Fruit fly (Drosophila melanogaster) whole organism, embryonic: ENCODE measurements around the gene CG3566.

ENCODE experiments used
- Adf1 ChIP-seq: fragments of 200-800 bp; sonication (Bioruptor generic); IDR thresholded peaks from 2 replicates; pipeline ENCODE4 v1.3.6; 2022; ENCODE audit warnings: missing biosample characterization, missing genetic modification characterization
- Atf3 ChIP-seq: fragments of 200-800 bp; sonication (Bioruptor generic); optimal IDR thresholded peaks from 3 replicates; lab custom pipeline; 2016; ENCODE audit warnings: missing biosample characterization, missing genetic modification characterization
- Awh ChIP-seq: fragments of 200-800 bp; sonication (Bioruptor generic); IDR thresholded peaks from 2 replicates; pipeline ENCODE4, ENCODE4 v1.3.6; 2022; ENCODE audit warnings: missing biosample characterization, missing genetic modification characterization
- B-H1 ChIP-seq: fragments of 200-800 bp; sonication (Bioruptor generic); IDR thresholded peaks from 3 replicates; pipeline ENCODE4 v1.3.6; 2022; ENCODE audit warnings: missing biosample characterization, missing genetic modification characterization
- Bdp1 ChIP-seq: fragments of 200-800 bp; sonication (Bioruptor generic); optimal IDR thresholded peaks from 3 replicates; lab custom pipeline; 2016; ENCODE audit warnings: missing biosample characterization, missing genetic modification characterization
- C15 ChIP-seq: fragments of 200-800 bp; sonication (Bioruptor generic); IDR thresholded peaks from 3 replicates; pipeline ENCODE4 v1.3.6; 2022; ENCODE audit warnings: missing biosample characterization, missing genetic modification characterization
- CG13123 ChIP-seq: fragments of 200-800 bp; sonication (Bioruptor generic); optimal IDR thresholded peaks from 2 replicates; lab custom pipeline; 2016; ENCODE audit warnings: missing biosample characterization, missing genetic modification characterization
- CG14014 ChIP-seq: fragments of 200-800 bp; sonication (Bioruptor generic); IDR thresholded peaks from 2 replicates; pipeline ENCODE4 v1.3.6; 2022; ENCODE audit warnings: missing biosample characterization, missing genetic modification characterization
- CG15601 ChIP-seq: fragments of 200-800 bp; sonication (Bioruptor generic); optimal IDR thresholded peaks from 3 replicates; lab custom pipeline; 2019; ENCODE audit warnings: missing biosample characterization, mild to moderate bottlenecking, missing genetic modification characterization, moderate library complexity
- CG1647 ChIP-seq: fragments of 200-800 bp; sonication (Bioruptor generic); optimal IDR thresholded peaks from 3 replicates; lab custom pipeline; 2016; ENCODE audit warnings: missing biosample characterization, missing genetic modification characterization
- CG18262 ChIP-seq: fragments of 200-800 bp; optimal IDR thresholded peaks from 3 replicates; lab custom pipeline; 2019; ENCODE audit warnings: missing biosample characterization, mild to moderate bottlenecking, missing genetic modification characterization, moderate library complexity
- CG1832 ChIP-seq: fragments of 200-800 bp; sonication (Bioruptor generic); optimal IDR thresholded peaks from 2 replicates; lab custom pipeline; 2017; ENCODE audit warnings: missing biosample characterization, mild to moderate bottlenecking, missing genetic modification characterization, inconsistent platforms
- CG2199 ChIP-seq: fragments of 200-800 bp; sonication (Bioruptor generic); IDR thresholded peaks from 3 replicates; pipeline ENCODE4 v1.3.6; 2022; ENCODE audit warnings: missing biosample characterization, missing genetic modification characterization
- CG2678 ChIP-seq: fragments of 200-800 bp; sonication (Bioruptor generic); optimal IDR thresholded peaks from 3 replicates; lab custom pipeline; 2019; ENCODE audit warnings: missing biosample characterization, mild to moderate bottlenecking, missing genetic modification characterization, moderate library complexity
- CG4328 ChIP-seq: fragments of 200-800 bp; sonication (Bioruptor generic); optimal IDR thresholded peaks from 3 replicates; lab custom pipeline; 2017; ENCODE audit warnings: missing biosample characterization, missing genetic modification reagents, missing genetic modification characterization
- CG43689 ChIP-seq: fragments of 200-800 bp; sonication (Bioruptor generic); IDR thresholded peaks from 2 replicates; pipeline ENCODE4 v1.3.6; 2022; ENCODE audit warnings: missing biosample characterization, missing genetic modification characterization
- CG4730 ChIP-seq: fragments of 200-800 bp; sonication (Bioruptor generic); IDR thresholded peaks from 2 replicates; pipeline ENCODE4 v1.3.6; 2022; ENCODE audit warnings: missing biosample characterization, missing genetic modification characterization
- CG7372 ChIP-seq: fragments of 200-800 bp; sonication (Bioruptor generic); IDR thresholded peaks from 2 replicates; pipeline ENCODE4 v1.3.6; 2022; ENCODE audit warnings: missing biosample characterization, missing genetic modification characterization
- CG8281 ChIP-seq: fragments of 200-800 bp; sonication (Bioruptor generic); optimal IDR thresholded peaks from 2 replicates; lab custom pipeline; 2018; ENCODE audit warnings: missing biosample characterization, mild to moderate bottlenecking, missing genetic modification characterization, moderate library complexity
- CG8388 ChIP-seq: fragments of 200-800 bp; sonication (Bioruptor generic); optimal IDR thresholded peaks from 2 replicates; lab custom pipeline; 2019; ENCODE audit warnings: missing biosample characterization, mild to moderate bottlenecking, missing genetic modification characterization, moderate library complexity
- CTCF ChIP-seq: fragments of 200-800 bp; sonication (Bioruptor generic); optimal IDR thresholded peaks from 2 replicates; lab custom pipeline; 2017; ENCODE audit warnings: missing biosample characterization, mild to moderate bottlenecking, missing genetic modification characterization, moderate library complexity
- Chrac-16 ChIP-seq: fragments of 200-800 bp; sonication (Bioruptor generic); optimal IDR thresholded peaks from 3 replicates; lab custom pipeline; 2016; ENCODE audit warnings: missing biosample characterization, missing genetic modification characterization
- Dad ChIP-seq: fragments of 200-800 bp; sonication (Bioruptor generic); optimal IDR thresholded peaks from 3 replicates; lab custom pipeline; 2016; ENCODE audit warnings: missing biosample characterization, missing genetic modification characterization
- Dbx ChIP-seq: fragments of 200-800 bp; sonication (Bioruptor generic); IDR thresholded peaks from 3 replicates; pipeline ENCODE4 v1.3.6; 2022; ENCODE audit warnings: missing biosample characterization, missing genetic modification characterization
- Ets65A ChIP-seq: fragments of 200-800 bp; sonication (Bioruptor generic); peaks from one replicate; lab custom pipeline; 2016; ENCODE audit warnings: missing biosample characterization, missing genetic modification characterization
- Fer2 ChIP-seq: fragments of 200-800 bp; sonication (Bioruptor generic); optimal IDR thresholded peaks from 2 replicates; lab custom pipeline; 2018; ENCODE audit warnings: missing biosample characterization, mild to moderate bottlenecking, missing genetic modification characterization, moderate library complexity
- HmgZ ChIP-seq: fragments of 200-800 bp; sonication (Bioruptor generic); optimal IDR thresholded peaks from 2 replicates; lab custom pipeline; 2018; ENCODE audit warnings: missing biosample characterization, mild to moderate bottlenecking, missing genetic modification characterization
- Hr51 ChIP-seq, 2 experiments: fragments of 200-800 bp; sonication (Bioruptor generic); optimal IDR thresholded peaks; 2 replicates in 1 of 2; 3 replicates in 1 of 2; lab custom pipeline; 2016 to 2018; ENCODE audit warnings: missing biosample characterization in 2 of 2, missing genetic modification characterization in 2 of 2, mild to moderate bottlenecking in 1 of 2, moderate library complexity in 1 of 2
- Lhr ChIP-seq: fragments of 200-800 bp; sonication (Bioruptor generic); optimal IDR thresholded peaks from 3 replicates; lab custom pipeline; 2017; ENCODE audit warnings: mild to moderate bottlenecking, missing biosample characterization, missing genetic modification reagents, missing genetic modification characterization
- Meics ChIP-seq: fragments of 200-800 bp; sonication (Bioruptor generic); optimal IDR thresholded peaks from 2 replicates; lab custom pipeline; 2017; ENCODE audit warnings: missing biosample characterization, mild to moderate bottlenecking, missing genetic modification characterization
- NC2α ChIP-seq: fragments of 200-800 bp; sonication (Bioruptor generic); optimal IDR thresholded peaks from 2 replicates; lab custom pipeline; 2016; ENCODE audit warnings: missing biosample characterization, missing genetic modification characterization
- ato ChIP-seq: fragments of 200-800 bp; sonication (Bioruptor generic); IDR thresholded peaks from 2 replicates; pipeline ENCODE4 v1.3.6; 2022; ENCODE audit warnings: missing biosample characterization, missing genetic modification characterization; ENCODE audit not compliant: partially characterized antibody
- dmrt11E ChIP-seq: fragments of 200-800 bp; sonication (Bioruptor generic); optimal IDR thresholded peaks from 3 replicates; lab custom pipeline; 2018; ENCODE audit warnings: missing biosample characterization, mild to moderate bottlenecking, missing genetic modification characterization, moderate library complexity
- ems ChIP-seq: fragments of 200-800 bp; sonication (Bioruptor generic); optimal IDR thresholded peaks from 3 replicates; lab custom pipeline; 2016; ENCODE audit warnings: missing biosample characterization, missing genetic modification characterization
- ftz-f1 ChIP-seq: fragments of 200-800 bp; sonication (Bioruptor generic); optimal IDR thresholded peaks from 2 replicates; lab custom pipeline; 2016; ENCODE audit warnings: missing biosample characterization, missing genetic modification characterization
- grn ChIP-seq: fragments of 200-800 bp; sonication (Bioruptor generic); optimal IDR thresholded peaks from 3 replicates; lab custom pipeline; 2017; ENCODE audit warnings: missing biosample characterization, missing genetic modification characterization
- gro ChIP-seq: fragments of 200-800 bp; sonication (Bioruptor generic); optimal IDR thresholded peaks from 2 replicates; lab custom pipeline; 2016; ENCODE audit warnings: missing biosample characterization, missing genetic modification characterization
- hth ChIP-seq: fragments of >200 bp; optimal IDR thresholded peaks from 2 replicates; lab custom pipeline; 2017; ENCODE audit warnings: inconsistent platforms
- ind ChIP-seq: fragments of 200-800 bp; sonication (Bioruptor generic); optimal IDR thresholded peaks from 3 replicates; lab custom pipeline; 2016; ENCODE audit warnings: missing biosample characterization, missing genetic modification characterization
- jumu ChIP-seq: fragments of 200-800 bp; sonication (Bioruptor generic); optimal IDR thresholded peaks from 3 replicates; lab custom pipeline; 2016; ENCODE audit warnings: missing biosample characterization, missing genetic modification characterization
- mld ChIP-seq: fragments of 200-800 bp; sonication (Bioruptor generic); IDR thresholded peaks from 3 replicates; pipeline ENCODE4 v1.3.6; 2022; ENCODE audit warnings: missing biosample characterization, missing genetic modification characterization; ENCODE audit not compliant: partially characterized antibody
- onecut ChIP-seq: fragments of 200-800 bp; sonication (Bioruptor generic); IDR thresholded peaks from 2 replicates; pipeline ENCODE4 v1.3.6; 2022; ENCODE audit warnings: missing biosample characterization, missing genetic modification characterization
- p53 ChIP-seq: fragments of 200-800 bp; sonication (Bioruptor generic); optimal IDR thresholded peaks from 2 replicates; lab custom pipeline; 2016; ENCODE audit warnings: missing biosample characterization, missing genetic modification characterization
- ro ChIP-seq: fragments of 200-800 bp; sonication (Bioruptor generic); IDR thresholded peaks from 2 replicates; pipeline ENCODE4 v1.3.6; 2022; ENCODE audit warnings: missing biosample characterization, missing genetic modification characterization
- salm ChIP-seq: fragments of 200-800 bp; sonication (Bioruptor generic); optimal IDR thresholded peaks from 2 replicates; lab custom pipeline; 2018; ENCODE audit warnings: missing biosample characterization, mild to moderate bottlenecking, missing genetic modification characterization
- seq ChIP-seq: fragments of 200-800 bp; sonication (Bioruptor generic); IDR thresholded peaks from 2 replicates; pipeline ENCODE4 v1.3.6; 2022; ENCODE audit warnings: missing biosample characterization, missing genetic modification characterization
- so ChIP-seq: fragments of 200-800 bp; sonication (Bioruptor generic); IDR thresholded peaks from 3 replicates; pipeline ENCODE4 v1.3.6; 2022; ENCODE audit warnings: missing biosample characterization, missing genetic modification characterization
- trh ChIP-seq: fragments of 200-800 bp; sonication (Bioruptor generic); optimal IDR thresholded peaks from 2 replicates; lab custom pipeline; 2016; ENCODE audit warnings: missing biosample characterization, missing genetic modification characterization
- ttk ChIP-seq: fragments of 200-800 bp; sonication (Bioruptor generic); IDR thresholded peaks from 2 replicates; pipeline ENCODE4 v2.1.2; 2022; ENCODE audit warnings: missing biosample characterization, missing genetic modification characterization
- wek ChIP-seq: fragments of 200-800 bp; sonication (Bioruptor generic); optimal IDR thresholded peaks from 3 replicates; lab custom pipeline; 2018; ENCODE audit warnings: missing biosample characterization, mild to moderate bottlenecking, missing genetic modification characterization, moderate library complexity
- zen2 ChIP-seq: fragments of 200-800 bp; sonication (Bioruptor generic); IDR thresholded peaks from 3 replicates; pipeline ENCODE4 v1.3.6; 2022; ENCODE audit warnings: missing biosample characterization, missing genetic modification characterization; ENCODE audit not compliant: partially characterized antibody

The CG3566 gene

DNA sequence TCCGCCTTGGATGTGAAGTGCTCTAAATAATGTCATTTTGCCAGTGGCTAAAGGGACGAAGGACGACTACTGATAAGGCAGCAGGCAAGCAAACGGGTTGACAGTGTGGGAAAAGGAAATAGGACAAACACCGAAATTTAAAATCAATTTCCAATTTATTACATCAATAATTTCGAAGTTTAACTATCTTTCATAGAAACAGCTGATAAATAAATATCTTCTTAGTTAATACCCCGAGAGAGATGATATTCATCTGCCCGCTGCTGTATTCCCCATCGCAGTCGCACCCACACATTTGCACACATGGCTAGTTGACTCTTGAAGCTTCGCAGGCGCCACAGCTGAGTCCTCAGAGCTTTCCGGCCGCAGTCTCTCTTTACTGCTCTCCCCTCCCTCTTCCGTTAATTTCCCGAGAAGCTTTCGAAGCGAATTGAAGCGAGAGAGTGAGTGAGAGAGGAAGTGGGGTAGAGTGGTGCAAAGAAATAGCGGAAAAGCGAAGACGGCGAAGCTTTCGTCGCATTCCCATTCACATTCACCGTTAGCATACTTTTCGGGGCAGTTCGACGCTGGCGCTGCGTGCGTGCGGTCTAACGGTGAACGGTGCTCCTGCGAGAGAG lies 40.4 kb upstream of the CG3566 start (continued):
- TF ChIP-seq seq (GFP tag; lab: Robert Waterston, UW), result peak; percentile 69
- TF ChIP-seq p53 (GFP tag; lab: Kevin White, UChicago), result no peak
- TF ChIP-seq Hr51 (GFP tag; optimal IDR thresholded peaks at IDR 0.05; lab: Kevin White, UChicago), result peak; percentile 39 to 74
- TF ChIP-seq gro (GFP tag; lab: Kevin White, UChicago), result peak; percentile 65
- no peak for TF ChIP-seq CG13123 (GFP tag; lab: Kevin White, UChicago)
- TF ChIP-seq Bdp1, result no peak
- TF ChIP-seq NC2α (GFP tag; lab: Kevin White, UChicago), result no peak
- no peak for TF ChIP-seq dmrt11E (tag; lab: Kevin White, UChicago)
- no peak for TF ChIP-seq grn (GFP tag; lab: Kevin White, UChicago)
- TF ChIP-seq ttk (GFP tag; lab: Robert Waterston, UW), result peak; percentile 62; the same call in 1 of the 2 replicates
- TF ChIP-seq C15 (GFP tag; lab: Robert Waterston, UW), result no peak
- TF ChIP-seq CTCF (GFP tag; lab: Kevin White, UChicago), result peak; percentile 5
- peak; percentile 58 for TF ChIP-seq B-H1 (GFP tag; lab: Robert Waterston, UW)
- TF ChIP-seq CG15601 (tag; lab: Kevin White, UChicago), result no peak
- peak; percentile 18 for TF ChIP-seq Chrac-16 (GFP tag; lab: Kevin White, UChicago)
- peak; percentile 18; the same call in 1 of the 2 replicates for TF ChIP-seq Adf1 (GFP tag; lab: Robert Waterston, UW)
- no peak for TF ChIP-seq hth (lab: Kevin White, UChicago)
- TF ChIP-seq CG7372 (GFP tag; lab: Robert Waterston, UW), result peak; percentile 60
- peak; percentile 45 for TF ChIP-seq ind (GFP tag; lab: Kevin White, UChicago)
- no peak for TF ChIP-seq Dad (GFP tag; lab: Kevin White, UChicago)
- TF ChIP-seq HmgZ (tag; lab: Kevin White, UChicago), result peak; percentile 36
- TF ChIP-seq CG1832 (GFP tag; lab: Kevin White, UChicago), result peak; percentile 18
- TF ChIP-seq ro (GFP tag; lab: Robert Waterston, UW), result no peak
- peak; percentile 55; the same call in 1 of the 3 replicates for TF ChIP-seq so (GFP tag; lab: Robert Waterston, UW)
- peak; percentile 73 for TF ChIP-seq Dbx (GFP tag; lab: Robert Waterston, UW)
- no peak for TF ChIP-seq CG1647
- peak; percentile 81 for TF ChIP-seq CG2678
- no peak for TF ChIP-seq trh (GFP tag; lab: Kevin White, UChicago)
- TF ChIP-seq CG8388, result peak; percentile 32
- no peak for TF ChIP-seq wek (GFP tag; lab: Kevin White, UChicago)
- TF ChIP-seq onecut (GFP tag; lab: Robert Waterston, UW), result peak; percentile 55
- TF ChIP-seq ato, result no peak
- TF ChIP-seq ftz-f1 (GFP tag; lab: Kevin White, UChicago), result no peak
- TF ChIP-seq Meics, result peak; percentile 80
- TF ChIP-seq jumu (GFP tag; lab: Kevin White, UChicago), result peak; percentile 20
- peak; percentile 35 for TF ChIP-seq CG18262 (tag; lab: Kevin White, UChicago)
- peak; percentile 50; the same call in 1 of the 2 replicates for TF ChIP-seq Awh (GFP tag; lab: Robert Waterston, UW)
- TF ChIP-seq CG2199, result no peak
- no peak for TF ChIP-seq salm (tag; lab: Kevin White, UChicago)
- TF ChIP-seq Fer2 (tag; lab: Kevin White, UChicago), result peak; percentile 33
- no peak for TF ChIP-seq zen2 (GFP tag; lab: Robert Waterston, UW)
- no peak for TF ChIP-seq CG8281 (tag; lab: Kevin White, UChicago)
- TF ChIP-seq Lhr (GFP tag; lab: Kevin White, UChicago), result no peak
- TF ChIP-seq Atf3 (GFP tag; lab: Kevin White, UChicago), result no peak
- TF ChIP-seq Ets65A (GFP tag; lab: Kevin White, UChicago), result peak; percentile 43
- TF ChIP-seq CG4328 (GFP tag; lab: Kevin White, UChicago), result no peak
- TF ChIP-seq ems, result no peak
- TF ChIP-seq CG4730, result 0 out of 2 replicates have a peak, but pooled peaks have one; percentile 27
- TF ChIP-seq CG14014 (GFP tag; lab: Robert Waterston, UW), result peak; percentile 78
- TF ChIP-seq mld, result no peak
- TF ChIP-seq CG43689, result 0 out of 2 replicates have a peak, but pooled peaks have one; percentile 24
